Worm (Caenorhabditis elegans): ENCODE results near the gene K05B2.2.

The K05B2.2 gene

DNA sequence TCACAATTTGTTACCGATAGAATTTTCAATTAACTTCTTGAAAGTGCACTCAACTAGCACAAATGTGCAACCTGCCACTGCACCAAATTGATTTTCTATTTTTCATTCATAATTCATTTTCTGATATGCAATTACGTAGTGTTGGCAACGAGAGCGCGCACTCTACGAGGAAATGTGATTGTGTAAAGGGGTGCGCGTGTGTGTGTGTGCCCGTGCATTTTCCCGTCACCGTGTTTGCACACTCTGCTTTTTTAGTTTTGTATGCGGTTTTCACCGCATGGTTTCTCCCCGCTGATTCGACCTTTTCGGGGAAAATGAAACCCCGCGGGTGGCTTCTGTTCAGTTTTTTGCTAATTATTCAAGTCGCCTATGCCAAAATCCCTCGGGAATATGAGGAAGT is 15.7 kb upstream of the K05B2.2 start, which contains the start of gene T07F12.2 (continued):
- peak; percentile 21 for TF ChIP-seq elt-2 (tag; optimal IDR thresholded peaks at IDR 0.05)
- no peak for TF ChIP-seq lin-13 (GFP tag; optimal IDR thresholded peaks at IDR 0.05)
- peak; percentile 53 for TF ChIP-seq rnt-1 (tag; optimal IDR thresholded peaks at IDR 0.05)
- TF ChIP-seq mdl-1 (tag; optimal IDR thresholded peaks at IDR 0.05), result peak in 1 of 2 experiments; percentile 37
- peak in 2 of 3 experiments; percentile 5 to 59 for TF ChIP-seq ceh-82 (tag; optimal IDR thresholded peaks at IDR 0.05)
- TF ChIP-seq mep-1 (tag; optimal IDR thresholded peaks at IDR 0.05), result peak; percentile 54
- peak; percentile 51 for TF ChIP-seq blmp-1 (tag; optimal IDR thresholded peaks at IDR 0.05)

DNA sequence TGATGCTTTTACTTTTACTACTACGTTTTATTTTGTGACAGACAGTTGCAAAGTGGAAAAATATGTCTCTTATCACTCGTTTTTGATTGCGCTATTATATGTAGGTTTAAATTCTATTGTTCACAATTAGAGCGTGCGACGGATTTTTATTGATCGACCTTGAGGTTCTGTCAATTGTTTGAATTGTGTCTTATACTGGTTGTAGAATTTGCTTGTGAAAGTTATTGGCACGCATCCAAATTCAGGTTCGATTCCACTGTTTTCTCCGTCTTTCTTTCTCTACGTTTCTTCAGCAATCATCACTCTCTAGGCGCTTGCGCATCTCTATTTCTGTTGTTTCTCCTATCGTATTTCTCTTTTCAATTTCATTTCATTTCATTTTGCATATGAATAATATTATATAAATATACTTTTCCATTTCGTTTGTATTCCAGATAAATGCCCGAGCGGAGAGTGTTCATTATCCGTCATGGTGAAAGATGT is 12.2 kb upstream of the K05B2.2 start, which contains the start of gene T07F12.1:
Gene T07F12.1 (plus strand): TSS at position 433 of the 483 bp plus-strand sequence.
- TF ChIP-seq Y116A8C.19 (tag; optimal IDR thresholded peaks at IDR 0.05; ENCODE audit: borderline replicate concordance) (no peak), xbp-1 (tag; optimal IDR thresholded peaks at IDR 0.05) (peak; percentile 6), snu-23 (GFP tag; optimal IDR thresholded peaks at IDR 0.05) (peak; percentile 54), nhr-20 (tag; optimal IDR thresholded peaks at IDR 0.05) (peak; percentile 56), C16A3.4 (tag; optimal IDR thresholded peaks at IDR 0.05) (no peak), ztf-4 (tag; optimal IDR thresholded peaks at IDR 0.05) (no peak), unc-98 (GFP tag; IDR thresholded peaks at IDR 0.05) (no peak), nhr-12 (tag; optimal IDR thresholded peaks at IDR 0.05) (no peak), ceh-88 (GFP tag; IDR thresholded peaks at IDR 0.05) (no peak), nhr-47 (tag; optimal IDR thresholded peaks at IDR 0.05) (peak; percentile 37), mdl-1 (tag; optimal IDR thresholded peaks at IDR 0.05) (peak in 1 of 2 experiments; percentile 20), mep-1 (tag; optimal IDR thresholded peaks at IDR 0.05) (peak; percentile 58), nhr-71 (tag; optimal IDR thresholded peaks at IDR 0.05) (peak; percentile 39), irx-1 (tag; optimal IDR thresholded peaks at IDR 0.05) (no peak), lin-35 (GFP tag; optimal IDR thresholded peaks at IDR 0.05) (peak in 1 of 2 experiments; percentile 32), nhr-84 (tag; optimal IDR thresholded peaks at IDR 0.05) (no peak), blmp-1 (tag; optimal IDR thresholded peaks at IDR 0.05) (peak; percentile 98), mef-2 (tag; optimal IDR thresholded peaks at IDR 0.05) (no peak), F16B12.6 (tag; optimal IDR thresholded peaks at IDR 0.05) (peak; percentile 1), unc-30 (tag; optimal IDR thresholded peaks at IDR 0.05) (no peak), tbx-2 (tag; optimal IDR thresholded peaks at IDR 0.05) (peak; percentile 21), lin-14 (GFP tag; optimal IDR thresholded peaks at IDR 0.05) (peak; percentile 80), elt-3 (tag; optimal IDR thresholded peaks at IDR 0.05) (peak in 2 of 6 experiments; percentile 57 to 66), egl-27 (tag; optimal IDR thresholded peaks at IDR 0.05) (no peak), unc-130 (tag; optimal IDR thresholded peaks at IDR 0.05) (no peak), lsy-2 (tag; optimal IDR thresholded peaks at IDR 0.05) (peak in 1 of 2 experiments; percentile 27), grh-1 (GFP tag; IDR thresholded peaks at IDR 0.05) (peak; percentile 75), nhr-85 (tag) (peak; percentile 97), fkh-8 (tag; optimal IDR thresholded peaks at IDR 0.05) (no peak), sptf-1 (tag; optimal IDR thresholded peaks at IDR 0.05) (no peak)

DNA sequence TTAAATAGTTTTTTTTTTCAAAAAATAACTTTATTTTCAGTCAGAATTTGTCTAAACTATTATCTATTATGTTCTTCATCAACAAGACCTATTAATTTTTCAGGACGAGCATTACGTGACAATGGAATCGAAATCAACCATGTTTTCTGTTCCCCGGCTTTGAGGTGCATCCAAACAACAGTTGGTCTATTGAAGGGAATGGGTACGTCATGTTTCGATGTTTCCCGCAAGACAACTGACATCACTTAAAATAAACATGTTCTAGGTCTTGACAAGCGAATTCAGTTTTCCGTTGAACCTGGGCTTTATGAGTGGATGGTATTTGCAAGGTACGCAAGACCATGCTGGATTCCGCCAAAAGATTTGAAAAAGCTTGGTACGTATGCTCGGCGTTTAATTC is 10.7 kb upstream of the K05B2.2 start:
- TF ChIP-seq rnt-1 (tag; optimal IDR thresholded peaks at IDR 0.05), result peak; percentile 61
- TF ChIP-seq lin-14 (GFP tag; optimal IDR thresholded peaks at IDR 0.05), result peak; percentile 51
- TF ChIP-seq efl-3 (GFP tag; optimal IDR thresholded peaks at IDR 0.05), result no peak
- peak; percentile 12 for TF ChIP-seq nhr-71 (tag; optimal IDR thresholded peaks at IDR 0.05)

DNA sequence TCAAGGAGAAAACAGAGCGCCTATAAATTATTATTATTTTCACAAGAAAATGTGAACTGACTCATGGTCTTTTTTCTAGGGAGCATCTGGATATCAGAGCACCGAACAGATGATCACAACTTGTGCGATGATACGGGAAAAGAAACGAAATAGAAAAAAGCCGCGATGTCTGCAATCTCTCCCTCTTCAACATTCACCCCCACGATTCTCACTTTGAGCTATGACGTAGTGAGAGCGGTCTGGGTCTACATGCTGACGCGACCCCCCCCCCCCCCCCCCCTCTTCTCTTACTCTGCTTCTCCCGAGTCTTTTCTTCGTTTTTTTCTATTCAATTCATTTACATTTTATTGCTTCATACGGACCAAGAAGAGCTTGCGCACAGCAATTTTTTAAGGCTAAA is 6.3 kb upstream of the K05B2.2 start:
- TF ChIP-seq ets-5 (GFP tag; IDR thresholded peaks at IDR 0.05), result no peak
- TF ChIP-seq C34B4.2 (tag; optimal IDR thresholded peaks at IDR 0.05), result no peak
- no peak for TF ChIP-seq snpc-4 (tag; optimal IDR thresholded peaks at IDR 0.05)
- TF ChIP-seq egl-27 (tag; optimal IDR thresholded peaks at IDR 0.05), result no peak
- TF ChIP-seq ces-1 (GFP tag; optimal IDR thresholded peaks at IDR 0.05), result no peak
- no peak for TF ChIP-seq nhr-237 (tag; optimal IDR thresholded peaks at IDR 0.05)
- TF ChIP-seq nhr-12 (tag; optimal IDR thresholded peaks at IDR 0.05), result no peak
- TF ChIP-seq ceh-8 (GFP tag; optimal IDR thresholded peaks at IDR 0.05), result peak; percentile 24
- no peak for TF ChIP-seq hlh-17 (GFP tag; optimal IDR thresholded peaks at IDR 0.05; ENCODE audit: borderline replicate concordance)
- peak in 1 of 2 experiments; percentile 3 for TF ChIP-seq lsy-2 (tag; optimal IDR thresholded peaks at IDR 0.05)
- TF ChIP-seq tlp-1 (tag; optimal IDR thresholded peaks at IDR 0.05), result no peak
- TF ChIP-seq nhr-77 (tag; optimal IDR thresholded peaks at IDR 0.05), result no peak
- TF ChIP-seq unc-86 (tag; optimal IDR thresholded peaks at IDR 0.05), result no peak
- TF ChIP-seq lin-35 (GFP tag; optimal IDR thresholded peaks at IDR 0.05), result no peak
- TF ChIP-seq ama-1 (optimal IDR thresholded peaks at IDR 0.05), result no peak
- no peak for TF ChIP-seq aly-2 (tag; optimal IDR thresholded peaks at IDR 0.05)
- peak in 1 of 2 experiments; percentile 5 for TF ChIP-seq mdl-1 (tag; optimal IDR thresholded peaks at IDR 0.05)
- TF ChIP-seq nhr-19 (GFP tag; conservative IDR thresholded peaks at IDR 0.05), result peak; percentile 58
- no peak for TF ChIP-seq fos-1 (tag; optimal IDR thresholded peaks at IDR 0.05)
- TF ChIP-seq ztf-4 (tag; optimal IDR thresholded peaks at IDR 0.05), result no peak

Measured in whole organism, L1 larva.